Fruit fly (Drosophila melanogaster): ENCODE data around the gene ND-B18.

DNA sequence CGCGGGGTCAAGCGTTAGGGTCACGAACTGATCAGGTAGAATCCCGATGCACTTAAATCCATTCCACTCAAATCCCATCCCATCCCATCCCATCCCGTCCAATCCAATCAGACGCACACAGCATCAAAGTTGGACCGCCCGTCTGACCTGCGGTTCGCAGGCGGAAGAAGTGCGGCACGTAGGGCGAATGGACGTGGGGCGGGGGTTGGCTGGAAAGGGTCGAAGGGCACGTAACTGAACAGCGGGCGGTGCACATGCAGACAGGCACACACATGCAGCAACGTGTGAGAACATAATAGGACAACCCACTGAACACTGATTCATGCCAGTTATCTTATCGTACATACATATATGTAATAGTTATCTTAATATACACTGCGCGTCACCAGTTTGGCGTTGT, 44.1 kb upstream of the ND-B18 start:
- TF ChIP-seq CTCF (optimal IDR thresholded peaks at IDR 0.05): no peak
- TF ChIP-seq CG8478 (optimal IDR thresholded peaks at IDR 0.05): no peak
